Fruit fly (Drosophila melanogaster): Measurements from ENCODE around the gene Smyd3.
A peak's percentile ranks its signal among the peaks of the same experiment; 100 is the strongest.

The Smyd3 gene

DNA sequence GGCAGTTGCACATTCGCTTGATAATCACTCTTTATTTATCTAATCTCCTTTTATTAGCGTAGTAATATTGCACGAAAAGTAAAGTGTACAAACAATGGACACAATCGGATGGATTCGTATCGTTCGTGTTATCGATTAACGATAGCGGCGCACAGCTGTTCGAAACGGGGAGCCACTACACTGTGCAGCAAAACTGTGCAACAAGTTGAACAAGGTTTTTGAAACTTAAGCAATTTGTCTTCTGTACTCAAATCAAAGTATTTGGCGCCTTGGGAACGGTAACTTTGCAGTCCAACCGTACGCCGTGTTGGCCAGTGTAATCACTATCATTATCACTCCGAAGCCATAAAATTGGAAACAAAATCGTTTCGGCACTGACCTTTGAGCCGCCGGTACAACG is 11.0 kb upstream of the Smyd3 start, which contains the start of the genes Tsp3A and Seipin (continued):
- TF ChIP-seq CG8290 (GFP tag; optimal IDR thresholded peaks at IDR 0.05) (peak; percentile 35), CG8290 (tag; optimal IDR thresholded peaks at IDR 0.05) (peak in 1 of 2 experiments; percentile 98), Sry-δ (GFP tag; optimal IDR thresholded peaks at IDR 0.05) (peak; percentile 59), Usf (GFP tag; optimal IDR thresholded peaks at IDR 0.05) (peak; percentile 65), Xrp1 (GFP tag; IDR thresholded peaks at IDR 0.05) (peak; percentile 89), dmrt11E (tag; optimal IDR thresholded peaks at IDR 0.05) (peak; percentile 58), CG7271 (tag; optimal IDR thresholded peaks at IDR 0.05) (no peak), CG30020 (tag; optimal IDR thresholded peaks at IDR 0.05) (peak; percentile 37), ato (GFP tag; IDR thresholded peaks at IDR 0.05; ENCODE audit: partially characterized antibody) (peak; percentile 54; the same call in 1 of the 2 replicates), CG6813 (GFP tag; optimal IDR thresholded peaks at IDR 0.05) (peak; percentile 80), Hr3 (GFP tag; optimal IDR thresholded peaks at IDR 0.05) (peak; percentile 27), Jarid2 (GFP tag; optimal IDR thresholded peaks at IDR 0.05) (no peak), gro (GFP tag; optimal IDR thresholded peaks at IDR 0.05) (peak; percentile 92), Hey (tag; optimal IDR thresholded peaks at IDR 0.05) (peak; percentile 44), CG17802 (tag; optimal IDR thresholded peaks at IDR 0.05) (peak; percentile 54), Lhr (GFP tag; optimal IDR thresholded peaks at IDR 0.05) (peak; percentile 37), CG43689 (GFP tag; IDR thresholded peaks at IDR 0.05) (0 out of 2 replicates have a peak, but pooled peaks have one; percentile 17), Gug (GFP tag; IDR thresholded peaks at IDR 0.05) (peak; percentile 90), maf-S (GFP tag; optimal IDR thresholded peaks at IDR 0.05) (peak; percentile 69), CG7987 (GFP tag; optimal IDR thresholded peaks at IDR 0.05) (peak; percentile 84), sqz (GFP tag; optimal IDR thresholded peaks at IDR 0.05) (no peak), CG14965 (GFP tag; optimal IDR thresholded peaks at IDR 0.05; ENCODE audit: borderline replicate concordance) (peak; percentile 33), disco-r (GFP tag; optimal IDR thresholded peaks at IDR 0.05) (peak; percentile 77), HLH54F (GFP tag; optimal IDR thresholded peaks at IDR 0.05) (peak; percentile 82), CG4424 (GFP tag; optimal IDR thresholded peaks at IDR 0.05) (peak; percentile 81), ttk (GFP tag; IDR thresholded peaks at IDR 0.05) (peak; percentile 85), Hand (GFP tag; optimal IDR thresholded peaks at IDR 0.05) (peak; percentile 80), CG2129 (GFP tag; IDR thresholded peaks at IDR 0.05; ENCODE audit: partially characterized antibody) (no peak), otp (GFP tag; IDR thresholded peaks at IDR 0.05) (peak; percentile 77), CG11247 (GFP tag; IDR thresholded peaks at IDR 0.05) (peak; percentile 80), Eip74EF (GFP tag; optimal IDR thresholded peaks at IDR 0.05) (peak in 1 of 2 experiments; percentile 70), vvl (GFP tag; IDR thresholded peaks at IDR 0.05) (peak; percentile 94), CG15073 (GFP tag; optimal IDR thresholded peaks at IDR 0.05) (no peak), CG4730 (GFP tag; IDR thresholded peaks at IDR 0.05) (peak; percentile 77), pho (GFP tag; optimal IDR thresholded peaks at IDR 0.05) (peak; percentile 84), rib (GFP tag; IDR thresholded peaks at IDR 0.05) (peak; percentile 86), eve (GFP tag; optimal IDR thresholded peaks at IDR 0.05) (no peak), esg (GFP tag; conservative IDR thresholded peaks at IDR 0.05) (peak; percentile 75), CG1792 (GFP tag; optimal IDR thresholded peaks at IDR 0.05) (peak; percentile 74), CG14441 (GFP tag; IDR thresholded peaks at IDR 0.05) (peak; percentile 93), jing (GFP tag; optimal IDR thresholded peaks at IDR 0.05) (no peak), CG17568 (GFP tag; optimal IDR thresholded peaks at IDR 0.05) (no peak), sna (GFP tag; IDR thresholded peaks at IDR 0.05; ENCODE audit: partially characterized antibody) (peak; percentile 44), CG10147 (GFP tag; optimal IDR thresholded peaks at IDR 0.05) (peak; percentile 86), CG2712 (tag; optimal IDR thresholded peaks at IDR 0.05) (peak; percentile 77), btn (GFP tag; optimal IDR thresholded peaks at IDR 0.05) (peak; percentile 58), dati (GFP tag; IDR thresholded peaks at IDR 0.05) (peak; percentile 79), gcm2 (GFP tag; optimal IDR thresholded peaks at IDR 0.05) (peak; percentile 58), CG9437 (GFP tag; optimal IDR thresholded peaks at IDR 0.05) (peak; percentile 52), slou (GFP tag; optimal IDR thresholded peaks at IDR 0.05) (no peak), CG17912 (GFP tag; optimal IDR thresholded peaks at IDR 0.05) (no peak)
